Worm (Caenorhabditis elegans) whole organism, L1 larva: ENCODE results near the gene K08D8.9.

Experiments used
- Y116A8C.19 ChIP-seq: sonication (generic microtip); optimal IDR thresholded peaks from 2 replicates; lab custom pipeline; 2016; ENCODE audit warnings: missing compliant biosample characterization, missing genetic modification characterization, borderline replicate concordance
- ceh-63 ChIP-seq: fragments of 200-800 bp; sonication (Bioruptor generic); optimal IDR thresholded peaks from 2 replicates; lab custom pipeline; 2018; ENCODE audit warnings: mild to moderate bottlenecking, missing genetic modification characterization, missing compliant biosample characterization
- egl-27 ChIP-seq, 2 experiments: fragments of 150-350 bp in 1 of 2; sonication (generic microtip); optimal IDR thresholded peaks; 3 replicates each; lab custom pipeline; 2017 to 2018; ENCODE audit warnings: missing biosample characterization in 2 of 2, missing genetic modification characterization in 2 of 2, missing genetic modification reagents in 2 of 2
- fos-1 ChIP-seq: fragments of 150-350 bp; optimal IDR thresholded peaks from 2 replicates; lab custom pipeline; 2014; ENCODE audit warnings: missing biosample characterization, missing genetic modification characterization
- nhr-11 ChIP-seq: fragments of 150-350 bp; optimal IDR thresholded peaks from 2 replicates; lab custom pipeline; 2014; ENCODE audit warnings: missing biosample characterization, missing genetic modification characterization
- pqm-1 ChIP-seq: sonication (generic microtip); optimal IDR thresholded peaks from 3 replicates; lab custom pipeline; 2017; ENCODE audit warnings: missing biosample characterization, missing genetic modification characterization
- sptf-1 ChIP-seq: fragments of 150-350 bp; optimal IDR thresholded peaks from 2 replicates; lab custom pipeline; 2014; ENCODE audit warnings: missing biosample characterization, missing genetic modification characterization
- ztf-4 ChIP-seq: fragments of 150-350 bp; optimal IDR thresholded peaks from 2 replicates; lab custom pipeline; 2014; ENCODE audit warnings: missing biosample characterization, missing genetic modification characterization

- no peak for TF ChIP-seq fos-1 (tag; lab: Kevin White, UChicago)
- no peak for TF ChIP-seq egl-27 (tag; optimal IDR thresholded peaks at IDR 0.05; lab: Kevin White, UChicago)
- no peak for TF ChIP-seq Y116A8C.19
- no peak for TF ChIP-seq pqm-1 (tag; lab: Kevin White, UChicago)
- TF ChIP-seq ztf-4 (tag; lab: Kevin White, UChicago), result no peak
- no peak for TF ChIP-seq sptf-1 (tag; lab: Kevin White, UChicago)
- TF ChIP-seq nhr-11, result no peak
- TF ChIP-seq ceh-63 (GFP tag; lab: Kevin White, UChicago), result no peak
Observed at ce11 chrIV:12941254-12941653, 41.8 kb downstream of the K08D8.9 start, which contains the start of gene dod-24.
